Fruit fly (Drosophila melanogaster): ENCODE results near the gene CG34428.

DNA sequence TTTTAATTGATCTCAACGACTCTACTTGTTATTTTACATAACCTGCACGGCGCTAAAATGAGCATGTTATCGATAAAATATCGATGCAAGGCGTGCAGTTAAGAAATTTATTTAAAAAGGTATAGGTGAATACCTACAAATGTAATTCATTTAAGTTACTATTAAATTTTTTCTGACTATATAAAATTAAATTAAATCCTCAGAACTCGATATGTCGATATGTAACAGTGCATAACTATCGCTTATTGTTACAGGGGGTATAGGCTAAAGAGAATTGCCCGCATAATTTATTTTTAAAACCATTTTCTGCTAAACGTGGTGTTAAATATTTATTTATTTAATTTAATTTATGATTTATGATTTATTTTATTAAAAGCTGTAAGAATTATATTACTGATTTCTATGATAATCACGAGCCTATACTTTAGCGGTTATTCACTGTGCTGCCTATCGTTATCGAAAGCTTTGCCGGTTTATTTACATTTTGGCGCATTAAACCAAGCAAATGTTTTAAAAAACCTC is 43.7 kb upstream of the CG34428 start, which contains the start of the genes mRpL20 and Icmt:
- peak; percentile 90 for TF ChIP-seq rn (GFP tag; IDR thresholded peaks at IDR 0.05)
- peak; percentile 83 for TF ChIP-seq CG8301 (tag; optimal IDR thresholded peaks at IDR 0.05)
- peak; percentile 82 for TF ChIP-seq Pif1B (GFP tag; optimal IDR thresholded peaks at IDR 0.05)
- peak; percentile 72 for TF ChIP-seq D1 (tag; optimal IDR thresholded peaks at IDR 0.05)
- TF ChIP-seq Snoo (tag; optimal IDR thresholded peaks at IDR 0.05): peak; percentile 97
- peak; percentile 74 for TF ChIP-seq CG13204 (GFP tag; optimal IDR thresholded peaks at IDR 0.05)
- peak; percentile 90 for TF ChIP-seq CG8159 (tag; optimal IDR thresholded peaks at IDR 0.05)
- peak; percentile 41 for TF ChIP-seq gl (tag; optimal IDR thresholded peaks at IDR 0.05)
- TF ChIP-seq EcR (GFP tag; optimal IDR thresholded peaks at IDR 0.05): peak; percentile 38
- TF ChIP-seq CG34367 (tag; optimal IDR thresholded peaks at IDR 0.05): peak; percentile 93
- TF ChIP-seq CG32121 (GFP tag; IDR thresholded peaks at IDR 0.05): peak; percentile 98
- TF ChIP-seq CG17806 (tag; optimal IDR thresholded peaks at IDR 0.05): peak; percentile 87

Measured in whole organism, pupa.